Worm (Caenorhabditis elegans): Measurements from ENCODE around the gene srbc-24.

The srbc-24 gene

ce11 chrV:2126996-2127585, 24.5 kb upstream of the srbc-24 start, which contains the start of gene ldp-1 (continued):
- TF ChIP-seq dmd-8 (GFP tag; IDR thresholded peaks at IDR 0.05): no peak
- TF ChIP-seq lin-1 (GFP tag; IDR thresholded peaks at IDR 0.05): no peak
- TF ChIP-seq nhr-6 (tag; optimal IDR thresholded peaks at IDR 0.05): no peak
- TF ChIP-seq egl-27 (tag; optimal IDR thresholded peaks at IDR 0.05): no peak
- TF ChIP-seq lin-39 (tag; optimal IDR thresholded peaks at IDR 0.05): no peak
- TF ChIP-seq set-16 (GFP tag; IDR thresholded peaks at IDR 0.05): no peak
- TF ChIP-seq cey-2 (tag; optimal IDR thresholded peaks at IDR 0.05; ENCODE audit: borderline replicate concordance, insufficient read depth): no peak
- no peak for TF ChIP-seq arid-1 (GFP tag; conservative IDR thresholded peaks at IDR 0.05)
- peak; percentile 7 for TF ChIP-seq nhr-28 (tag; optimal IDR thresholded peaks at IDR 0.05)
- peak; percentile 10 for TF ChIP-seq mep-1 (tag; optimal IDR thresholded peaks at IDR 0.05)
- TF ChIP-seq Y5F2A.4 (GFP tag; optimal IDR thresholded peaks at IDR 0.05): no peak
- no peak for TF ChIP-seq nhr-102 (tag; optimal IDR thresholded peaks at IDR 0.05)
- no peak for TF ChIP-seq nhr-10 (tag; optimal IDR thresholded peaks at IDR 0.05)
- TF ChIP-seq ctbp-1 (GFP tag; IDR thresholded peaks at IDR 0.05): no peak
- TF ChIP-seq ceh-20 (GFP tag; IDR thresholded peaks at IDR 0.05): no peak; the same call in 1 of the 2 replicates
- no peak for TF ChIP-seq tra-1 (GFP tag; IDR thresholded peaks at IDR 0.05)
- TF ChIP-seq nhr-237 (tag; optimal IDR thresholded peaks at IDR 0.05): no peak
- no peak for TF ChIP-seq nhr-41 (GFP tag; IDR thresholded peaks at IDR 0.05)
- no peak for TF ChIP-seq aly-2 (tag; optimal IDR thresholded peaks at IDR 0.05)

- TF ChIP-seq set-16 (GFP tag; IDR thresholded peaks at IDR 0.05) (peak; percentile 31; the same call in 1 of the 2 replicates), attf-4 (tag; optimal IDR thresholded peaks at IDR 0.05) (no peak), egl-43 (GFP tag; IDR thresholded peaks at IDR 0.05) (peak; percentile 65; the same call in 1 of the 2 replicates), spr-1 (tag; optimal IDR thresholded peaks at IDR 0.05) (no peak)
Measured at ce11 chrV:2132675-2133074, 18.9 kb upstream of the srbc-24 start.

- TF ChIP-seq dmd-6 (GFP tag; IDR thresholded peaks at IDR 0.05) (peak; percentile 73), hlh-11 (tag; optimal IDR thresholded peaks at IDR 0.05) (peak; percentile 83), lir-3 (tag; optimal IDR thresholded peaks at IDR 0.05) (no peak), dmd-8 (GFP tag; IDR thresholded peaks at IDR 0.05) (no peak), madf-9 (GFP tag; conservative IDR thresholded peaks at IDR 0.05) (no peak), hlh-30 (tag; optimal IDR thresholded peaks at IDR 0.05; ENCODE audit: insufficient read depth) (peak; percentile 96), nhr-11 (tag; optimal IDR thresholded peaks at IDR 0.05) (peak; percentile 49), nhr-48 (tag; optimal IDR thresholded peaks at IDR 0.05) (peak; percentile 8), cey-2 (tag; optimal IDR thresholded peaks at IDR 0.05; ENCODE audit: borderline replicate concordance, insufficient read depth) (no peak), D1046.2 (GFP tag; IDR thresholded peaks at IDR 0.05) (no peak), daf-16 (GFP tag; optimal IDR thresholded peaks at IDR 0.05) (peak in 1 of 2 experiments; percentile 6), daf-16 (tag; optimal IDR thresholded peaks at IDR 0.05) (peak; percentile 24), lsy-2 (tag; optimal IDR thresholded peaks at IDR 0.05) (peak in 1 of 2 experiments; percentile 74), aha-1 (tag) (peak; percentile 95), Y48G9A.11 (GFP tag; IDR thresholded peaks at IDR 0.05) (no peak), nhr-42 (GFP tag; IDR thresholded peaks at IDR 0.05) (no peak), nhr-76 (tag; optimal IDR thresholded peaks at IDR 0.05) (no peak), F37D6.2 (tag; optimal IDR thresholded peaks at IDR 0.05) (peak; percentile 63), tag-97 (GFP tag; IDR thresholded peaks at IDR 0.05) (no peak), skn-1 (tag; optimal IDR thresholded peaks at IDR 0.05) (no peak), ces-1 (GFP tag; optimal IDR thresholded peaks at IDR 0.05) (peak; percentile 2), mdl-1 (tag; optimal IDR thresholded peaks at IDR 0.05) (peak; percentile 71 to 93), hmg-1.1 (GFP tag; IDR thresholded peaks at IDR 0.05) (peak; percentile 68), lin-15B (tag; optimal IDR thresholded peaks at IDR 0.05) (no peak), lin-38 (GFP tag; IDR thresholded peaks at IDR 0.05) (peak; percentile 33), mxl-3 (GFP tag; optimal IDR thresholded peaks at IDR 0.05) (peak; percentile 11), aly-2 (tag; optimal IDR thresholded peaks at IDR 0.05) (no peak), set-16 (GFP tag; IDR thresholded peaks at IDR 0.05) (peak; percentile 64), nhr-25 (tag; optimal IDR thresholded peaks at IDR 0.05; ENCODE audit: borderline replicate concordance, insufficient read depth) (no peak), unc-130 (GFP tag; optimal IDR thresholded peaks at IDR 0.05) (no peak)
Measured at ce11 chrV:2133512-2133911, 18.0 kb upstream of the srbc-24 start.

All from whole organism, L4 larva.